Fruit fly (Drosophila melanogaster): ENCODE measurements around the gene CG12516.

- TF ChIP-seq psq (optimal IDR thresholded peaks at IDR 0.05) (no peak), usp (GFP tag; optimal IDR thresholded peaks at IDR 0.05) (no peak), CG8478 (optimal IDR thresholded peaks at IDR 0.05) (no peak), pan (optimal IDR thresholded peaks at IDR 0.05) (no peak), Dll (optimal IDR thresholded peaks at IDR 0.05) (no peak), EcR (GFP tag; optimal IDR thresholded peaks at IDR 0.05) (no peak)
Measured at dm6 chr3R:28323718-28324350, 19.4 kb upstream of the CG12516 start.

Data from whole organism.